Fruit fly (Drosophila melanogaster): ENCODE results near the gene Mfap1.

The Mfap1 gene

dm6 chr3L:1976760-1977159, 35.9 kb downstream of the Mfap1 start:
- TF ChIP-seq Dif (GFP tag; optimal IDR thresholded peaks at IDR 0.05; ENCODE audit: partially characterized antibody) (no peak), OdsH (GFP tag; optimal IDR thresholded peaks at IDR 0.05) (no peak), Hr78 (GFP tag; optimal IDR thresholded peaks at IDR 0.05) (no peak), brk (GFP tag; optimal IDR thresholded peaks at IDR 0.05) (no peak), Jra (GFP tag; optimal IDR thresholded peaks at IDR 0.05) (no peak), CG32264 (GFP tag; optimal IDR thresholded peaks at IDR 0.05) (no peak), sage (GFP tag; optimal IDR thresholded peaks at IDR 0.05) (no peak)

DNA sequence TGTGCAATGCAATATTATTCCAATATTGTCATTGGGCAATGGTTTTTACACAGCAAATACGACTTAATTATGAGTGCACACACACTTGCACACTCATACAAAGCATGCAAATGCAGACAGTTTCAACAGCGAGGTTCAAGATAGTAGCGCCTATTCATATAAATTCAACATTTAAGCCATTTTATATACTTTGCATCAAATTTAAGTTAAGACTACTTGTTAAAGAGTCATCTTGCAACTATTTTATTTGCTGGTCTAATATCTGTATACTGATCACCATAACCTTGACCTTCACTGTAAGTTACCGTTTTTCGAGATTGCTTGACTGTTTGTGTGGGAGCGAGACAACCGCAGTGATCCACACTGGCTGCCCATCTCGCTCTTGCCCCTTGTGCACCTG, 44.5 kb downstream of the Mfap1 start:
- TF ChIP-seq Rel (GFP tag; optimal IDR thresholded peaks at IDR 0.05) (no peak), Rel (tag; optimal IDR thresholded peaks at IDR 0.05) (no peak)

Measured in whole organism, wandering third instar larva.